Worm (Caenorhabditis elegans): ENCODE results near the gene srb-6.
A peak's percentile ranks its signal among the peaks of the same experiment; 100 is the strongest.

ce11 chrII:10174338-10174737, 20.4 kb upstream of the srb-6 start, which contains the start of gene F33H1.4:
- TF ChIP-seq T23F11.4 (GFP tag; optimal IDR thresholded peaks at IDR 0.05) (no peak), ceh-45 (GFP tag; IDR thresholded peaks at IDR 0.05) (no peak), nhr-232 (tag; optimal IDR thresholded peaks at IDR 0.05) (no peak), rnt-1 (tag; optimal IDR thresholded peaks at IDR 0.05) (no peak), mec-3 (tag; optimal IDR thresholded peaks at IDR 0.05; ENCODE audit: borderline replicate concordance) (no peak), hlh-30 (tag; optimal IDR thresholded peaks at IDR 0.05; ENCODE audit: insufficient read depth) (no peak), K09A11.1 (tag; optimal IDR thresholded peaks at IDR 0.05; ENCODE audit: insufficient read depth) (no peak), unc-86 (tag; optimal IDR thresholded peaks at IDR 0.05) (no peak), ceh-30 (tag; optimal IDR thresholded peaks at IDR 0.05) (no peak), ceh-19 (GFP tag; optimal IDR thresholded peaks at IDR 0.05) (no peak), lim-6 (tag; optimal IDR thresholded peaks at IDR 0.05) (no peak), ama-1 (optimal IDR thresholded peaks at IDR 0.05) (peak; percentile 22), ceh-34 (tag; optimal IDR thresholded peaks at IDR 0.05) (no peak)
